Worm (Caenorhabditis elegans): ENCODE measurements around the gene polq-1.

ce11 chrIII:5839598-5839997 lies 36.6 kb upstream of the polq-1 start:
- TF ChIP-seq tbx-2 (tag; optimal IDR thresholded peaks at IDR 0.05) (no peak), unc-86 (tag; optimal IDR thresholded peaks at IDR 0.05) (no peak), lin-11 (tag; optimal IDR thresholded peaks at IDR 0.05) (no peak), unc-42 (tag; optimal IDR thresholded peaks at IDR 0.05) (no peak), dve-1 (tag; optimal IDR thresholded peaks at IDR 0.05) (no peak), ahr-1 (tag; optimal IDR thresholded peaks at IDR 0.05) (no peak)

All from whole organism, late embryonic.